Fruit fly (Drosophila melanogaster) whole organism, wandering third instar larva: ENCODE measurements around the gene Nepl6.

Experiments used
- Dfd ChIP-seq: fragments of >200 bp; optimal IDR thresholded peaks from 2 replicates; lab custom pipeline; 2017; ENCODE audit warnings: missing biosample characterization, missing genetic modification characterization
- Dif ChIP-seq: fragments of 200-275, 200-300 bp; sonication (Bioruptor generic); optimal IDR thresholded peaks from 2 replicates; lab custom pipeline; 2018; ENCODE audit warnings: missing biosample characterization, missing genetic modification characterization; ENCODE audit not compliant: partially characterized antibody
- Myc ChIP-seq: fragments of >200 bp; optimal IDR thresholded peaks from 2 replicates; lab custom pipeline; 2017
- br ChIP-seq: fragments of 200-800 bp; sonication (Bioruptor generic); optimal IDR thresholded peaks from 2 replicates; lab custom pipeline; 2016; ENCODE audit warnings: missing biosample characterization, missing genetic modification characterization
- dl ChIP-seq, 2 experiments: fragments of 175-275, 200-275 bp in 1 of 2; fragments of 200-275 bp in 1 of 2; sonication (Bioruptor generic); optimal IDR thresholded peaks; lab custom pipeline; 2018; ENCODE audit warnings: mild to moderate bottlenecking in 2 of 2, missing biosample characterization in 2 of 2, missing genetic modification characterization in 2 of 2, moderate library complexity in 2 of 2; ENCODE audit not compliant: partially characterized antibody in 2 of 2, insufficient read depth in 1 of 2
- dmrt93B ChIP-seq: fragments of 200-800 bp; sonication (Bioruptor generic); optimal IDR thresholded peaks from 2 replicates; lab custom pipeline; 2018; ENCODE audit warnings: missing biosample characterization, mild to moderate bottlenecking, missing genetic modification characterization
- dsf ChIP-seq: sonication (Bioruptor generic); optimal IDR thresholded peaks from 2 replicates; lab custom pipeline; 2016; ENCODE audit warnings: missing biosample characterization, missing genetic modification characterization, borderline replicate concordance
- foxo ChIP-seq, 2 experiments: fragments of 200-800 bp; sonication (Bioruptor generic); optimal IDR thresholded peaks; 2 replicates in 1 of 2; 3 replicates in 1 of 2; lab custom pipeline; 2016 to 2017; ENCODE audit warnings: missing biosample characterization in 2 of 2, missing genetic modification characterization in 2 of 2
- fru ChIP-seq: fragments of 200-800 bp; sonication (Bioruptor generic); optimal IDR thresholded peaks from 3 replicates; lab custom pipeline; 2016; ENCODE audit warnings: missing biosample characterization, mild to moderate bottlenecking, missing genetic modification characterization
- pan ChIP-seq: fragments of >200 bp; optimal IDR thresholded peaks from 2 replicates; lab custom pipeline; 2017
- rgr ChIP-seq: fragments of 200-800 bp; sonication (Bioruptor generic); optimal IDR thresholded peaks from 3 replicates; lab custom pipeline; 2016; ENCODE audit warnings: missing biosample characterization, mild to moderate bottlenecking, missing genetic modification characterization
- usp ChIP-seq: fragments of >200 bp; optimal IDR thresholded peaks from 2 replicates; lab custom pipeline; 2017; ENCODE audit warnings: missing biosample characterization, missing genetic modification characterization
- woc ChIP-seq: sonication (Bioruptor generic); optimal IDR thresholded peaks from 2 replicates; lab custom pipeline; 2016; ENCODE audit warnings: missing biosample characterization, mild to moderate bottlenecking, missing genetic modification characterization

DNA sequence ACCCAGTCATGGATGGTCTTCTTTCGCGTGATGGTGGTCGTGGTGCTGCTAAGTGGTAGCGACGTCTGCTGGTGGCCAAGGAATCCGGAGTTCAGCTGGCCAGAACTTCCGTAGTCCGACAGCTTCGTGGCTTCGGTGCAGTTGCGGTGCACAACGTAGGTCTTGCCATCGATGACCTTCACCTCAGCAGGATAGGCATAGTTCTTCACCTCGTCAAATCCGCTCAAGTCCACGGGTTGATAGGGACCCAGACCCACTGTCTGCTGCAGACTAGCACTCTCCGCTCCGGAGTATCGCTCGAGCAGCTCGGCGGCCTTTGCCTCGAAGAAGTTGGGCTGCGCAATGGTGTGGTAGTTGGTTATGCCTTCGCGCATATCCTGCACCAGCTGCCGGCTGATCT is 36.2 kb upstream of the Nepl6 start:
- TF ChIP-seq usp (no peak), pan (lab: Kevin White, UChicago) (no peak), woc (no peak), Myc (lab: Kevin White, UChicago) (no peak), dsf (GFP tag; lab: Kevin White, UChicago) (no peak), Dfd (no peak), fru (GFP tag; lab: Kevin White, UChicago) (no peak), rgr (no peak), foxo (GFP tag; optimal IDR thresholded peaks at IDR 0.05; lab: Kevin White, UChicago) (no peak), Dif (no peak), dmrt93B (GFP tag; lab: Kevin White, UChicago) (no peak), dl (GFP tag; optimal IDR thresholded peaks at IDR 0.05; lab: Kevin White, UChicago; ENCODE audit: insufficient read depth in 1 of 2, partially characterized antibody in 2 of 2) (no peak), br (no peak)
